Fruit fly (Drosophila melanogaster) whole organism, embryonic: Measurements from ENCODE around the gene Jhbp7.

Experiments used
- Abd-B ChIP-seq: fragments of 200-800 bp; sonication (Bioruptor generic); optimal IDR thresholded peaks from 2 replicates; lab custom pipeline; 2018; ENCODE audit warnings: missing biosample characterization, mild to moderate bottlenecking, missing genetic modification characterization, moderate library complexity
- Ada2b ChIP-seq: fragments of 200-800 bp; sonication (Bioruptor generic); IDR thresholded peaks from 2 replicates; pipeline ENCODE4 v1.3.6; 2022; ENCODE audit warnings: missing biosample characterization, missing genetic modification characterization
- CG10274 ChIP-seq: fragments of 200-800 bp; sonication (Bioruptor generic); optimal IDR thresholded peaks from 3 replicates; lab custom pipeline; 2017; ENCODE audit warnings: missing biosample characterization, mild to moderate bottlenecking, missing genetic modification characterization
- CG14667 ChIP-seq: fragments of 200-800 bp; sonication (Bioruptor generic); IDR thresholded peaks from 2 replicates; pipeline ENCODE4 v1.3.6; 2022; ENCODE audit warnings: missing biosample characterization, missing genetic modification characterization
- CG15011 ChIP-seq: fragments of 200-800 bp; sonication (Bioruptor generic); optimal IDR thresholded peaks from 3 replicates; lab custom pipeline; 2018; ENCODE audit warnings: missing biosample characterization, mild to moderate bottlenecking, missing genetic modification characterization
- CG15269 ChIP-seq: fragments of 200-800 bp; sonication (Bioruptor generic); optimal IDR thresholded peaks from 2 replicates; lab custom pipeline; 2018; ENCODE audit warnings: missing biosample characterization, mild to moderate bottlenecking, missing genetic modification characterization, moderate library complexity
- CG15479 ChIP-seq: fragments of 200-800 bp; sonication (Bioruptor generic); optimal IDR thresholded peaks from 3 replicates; lab custom pipeline; 2019; ENCODE audit warnings: missing biosample characterization, mild to moderate bottlenecking, missing genetic modification characterization, moderate library complexity
- CG1603 ChIP-seq: fragments of 200-800 bp; sonication (Bioruptor generic); optimal IDR thresholded peaks from 2 replicates; lab custom pipeline; 2019; ENCODE audit warnings: missing biosample characterization, mild to moderate bottlenecking, missing genetic modification characterization, moderate library complexity
- CG16813 ChIP-seq: fragments of 200-800 bp; sonication (Bioruptor generic); IDR thresholded peaks from 3 replicates; pipeline ENCODE4 v1.3.6; 2022; ENCODE audit warnings: missing biosample characterization, missing genetic modification characterization; ENCODE audit not compliant: partially characterized antibody
- CG17328 ChIP-seq: fragments of 200-800 bp; sonication (Bioruptor generic); IDR thresholded peaks from 2 replicates; pipeline ENCODE4 v1.3.6; 2022; ENCODE audit warnings: missing biosample characterization, missing genetic modification characterization
- CG17361 ChIP-seq: fragments of 200-800 bp; sonication (Bioruptor generic); IDR thresholded peaks from 3 replicates; pipeline ENCODE4 v1.3.6; 2022; ENCODE audit warnings: missing biosample characterization, missing genetic modification characterization
- CG18764 ChIP-seq: fragments of 200-800 bp; sonication (Bioruptor generic); optimal IDR thresholded peaks from 3 replicates; lab custom pipeline; 2016; ENCODE audit warnings: missing biosample characterization, missing genetic modification characterization
- CG2120 ChIP-seq: fragments of 200-800 bp; sonication (Bioruptor generic); optimal IDR thresholded peaks from 3 replicates; lab custom pipeline; 2016; ENCODE audit warnings: missing biosample characterization, missing genetic modification characterization
- CG33213 ChIP-seq: fragments of 200-800 bp; sonication (Bioruptor generic); optimal IDR thresholded peaks from 3 replicates; lab custom pipeline; 2016; ENCODE audit warnings: missing biosample characterization, missing genetic modification characterization
- CG34422 ChIP-seq: fragments of 200-800 bp; sonication (Bioruptor generic); IDR thresholded peaks from 3 replicates; pipeline ENCODE4 v1.3.6; 2022; ENCODE audit warnings: missing biosample characterization, missing genetic modification characterization
- CG4282 ChIP-seq: fragments of 200-800 bp; sonication (Bioruptor generic); optimal IDR thresholded peaks from 2 replicates; lab custom pipeline; 2016; ENCODE audit warnings: missing biosample characterization, missing genetic modification characterization
- CG5180 ChIP-seq: fragments of 200-800 bp; sonication (Bioruptor generic); optimal IDR thresholded peaks from 3 replicates; lab custom pipeline; 2017; ENCODE audit warnings: missing biosample characterization, missing genetic modification characterization, mild to moderate bottlenecking, moderate library complexity, missing genetic modification reagents
- CG6689 ChIP-seq: fragments of 200-800 bp; sonication (Bioruptor generic); IDR thresholded peaks from 2 replicates; pipeline ENCODE4 v1.3.6; 2022; ENCODE audit warnings: missing biosample characterization, missing genetic modification characterization
- CG8478 ChIP-seq: fragments of >200 bp; optimal IDR thresholded peaks from 2 replicates; lab custom pipeline; 2018
- CG8765 ChIP-seq: fragments of 200-800 bp; sonication (Bioruptor generic); IDR thresholded peaks from 2 replicates; pipeline ENCODE4 v1.3.6; 2022; ENCODE audit warnings: missing biosample characterization, missing genetic modification characterization
- H15 ChIP-seq: fragments of 200-800 bp; sonication (Bioruptor generic); IDR thresholded peaks from 3 replicates; pipeline ENCODE4 v1.3.6; 2022; ENCODE audit warnings: missing biosample characterization, missing genetic modification characterization
- Hand ChIP-seq: fragments of 200-800 bp; sonication (Bioruptor generic); optimal IDR thresholded peaks from 2 replicates; lab custom pipeline; 2017; ENCODE audit warnings: mild to moderate bottlenecking, missing biosample characterization, missing genetic modification reagents, missing genetic modification characterization
- Hmx ChIP-seq: fragments of 200-800 bp; sonication (Bioruptor generic); optimal IDR thresholded peaks from 2 replicates; lab custom pipeline; 2016; ENCODE audit warnings: missing biosample characterization, missing genetic modification characterization
- Kr ChIP-seq: fragments of 200-800 bp; sonication (Bioruptor generic); optimal IDR thresholded peaks from 2 replicates; lab custom pipeline; 2017; ENCODE audit warnings: missing biosample characterization, mild to moderate bottlenecking, missing genetic modification characterization
- MTF-1 ChIP-seq: fragments of 200-800 bp; sonication (Bioruptor generic); optimal IDR thresholded peaks from 2 replicates; lab custom pipeline; 2018; ENCODE audit warnings: missing biosample characterization, mild to moderate bottlenecking, missing genetic modification characterization, borderline replicate concordance
- NC2β ChIP-seq: fragments of 200-800 bp; sonication (Bioruptor generic); optimal IDR thresholded peaks from 2 replicates; lab custom pipeline; 2016; ENCODE audit warnings: missing biosample characterization, missing genetic modification characterization
- Nf-YB ChIP-seq: fragments of 200-800 bp; sonication (Bioruptor generic); optimal IDR thresholded peaks from 3 replicates; lab custom pipeline; 2019; ENCODE audit warnings: missing biosample characterization, mild to moderate bottlenecking, missing genetic modification characterization, moderate library complexity
- Oaz ChIP-seq: fragments of 200-800 bp; sonication (Bioruptor generic); IDR thresholded peaks from 2 replicates; pipeline ENCODE4 v1.3.6; 2022; ENCODE audit warnings: missing biosample characterization, missing genetic modification characterization
- Oli ChIP-seq: fragments of 200-800 bp; sonication (Bioruptor generic); optimal IDR thresholded peaks from 2 replicates; lab custom pipeline; 2018; ENCODE audit warnings: missing biosample characterization, mild to moderate bottlenecking, missing genetic modification characterization, moderate library complexity
- Sry-δ ChIP-seq: fragments of 200-800 bp; sonication (Bioruptor generic); optimal IDR thresholded peaks from 2 replicates; lab custom pipeline; 2016; ENCODE audit warnings: missing biosample characterization, missing genetic modification characterization
- Trl ChIP-seq, 3 experiments: fragments of >200 bp in 2 of 3; fragments of 200-800 bp in 1 of 3; sonication (Bioruptor generic) in 1 of 3; optimal IDR thresholded peaks; 2 replicates in 1 of 3; 3 replicates in 2 of 3; lab custom pipeline; 2016 to 2017; ENCODE audit warnings: missing biosample characterization in 1 of 3, missing genetic modification characterization in 1 of 3
- Usf ChIP-seq: fragments of 200-800 bp; sonication (Bioruptor generic); optimal IDR thresholded peaks from 2 replicates; lab custom pipeline; 2017; ENCODE audit warnings: missing genotype, missing biosample characterization, missing genetic modification characterization
- Xbp1 ChIP-seq: fragments of 200-800 bp; sonication (Bioruptor generic); optimal IDR thresholded peaks from 3 replicates; lab custom pipeline; 2016; ENCODE audit warnings: missing biosample characterization, mild to moderate bottlenecking, missing genetic modification characterization
- crc ChIP-seq: fragments of 200-800 bp; sonication (Bioruptor generic); optimal IDR thresholded peaks from 2 replicates; lab custom pipeline; 2016; ENCODE audit warnings: missing biosample characterization, missing genetic modification characterization
- crp ChIP-seq, 2 experiments: fragments of 200-800 bp; sonication (Bioruptor generic); optimal IDR thresholded peaks; 2 replicates in 1 of 2; 3 replicates in 1 of 2; lab custom pipeline; 2017; ENCODE audit warnings: missing biosample characterization in 2 of 2, missing genetic modification characterization in 2 of 2, mild to moderate bottlenecking in 1 of 2, moderate library complexity in 1 of 2
- dpn ChIP-seq, 2 experiments: fragments of 200-800 bp; sonication (Bioruptor generic); optimal IDR thresholded peaks; 3 replicates each; lab custom pipeline; 2016; ENCODE audit warnings: missing biosample characterization in 2 of 2, missing genetic modification characterization in 2 of 2
- grau ChIP-seq: fragments of 200-800 bp; optimal IDR thresholded peaks from 3 replicates; lab custom pipeline; 2019; ENCODE audit warnings: missing biosample characterization, mild to moderate bottlenecking, missing genetic modification characterization, moderate library complexity
- jumu ChIP-seq: fragments of 200-800 bp; sonication (Bioruptor generic); optimal IDR thresholded peaks from 3 replicates; lab custom pipeline; 2016; ENCODE audit warnings: missing biosample characterization, missing genetic modification characterization
- otp ChIP-seq: fragments of 200-800 bp; sonication (Bioruptor generic); IDR thresholded peaks from 3 replicates; pipeline ENCODE4, ENCODE4 v1.3.6; 2022; ENCODE audit warnings: missing biosample characterization, missing genetic modification characterization
- p53 ChIP-seq: fragments of 200-800 bp; sonication (Bioruptor generic); optimal IDR thresholded peaks from 2 replicates; lab custom pipeline; 2016; ENCODE audit warnings: missing biosample characterization, missing genetic modification characterization
- pho ChIP-seq: fragments of 200-800 bp; sonication (Bioruptor generic); optimal IDR thresholded peaks from 2 replicates; lab custom pipeline; 2016; ENCODE audit warnings: missing biosample characterization, missing genetic modification characterization
- psq ChIP-seq: fragments of 200-800 bp; sonication (Bioruptor generic); optimal IDR thresholded peaks from 2 replicates; lab custom pipeline; 2017; ENCODE audit warnings: missing biosample characterization, missing genetic modification characterization
- seq ChIP-seq: fragments of 200-800 bp; sonication (Bioruptor generic); IDR thresholded peaks from 2 replicates; pipeline ENCODE4 v1.3.6; 2022; ENCODE audit warnings: missing biosample characterization, missing genetic modification characterization
- sim ChIP-seq: fragments of 200-800 bp; sonication (Bioruptor generic); IDR thresholded peaks from 2 replicates; pipeline ENCODE4 v1.3.6; 2022; ENCODE audit warnings: missing biosample characterization, missing genetic modification characterization
- sima ChIP-seq: fragments of 200-800 bp; sonication (Bioruptor generic); optimal IDR thresholded peaks from 2 replicates; lab custom pipeline; 2016; ENCODE audit warnings: missing biosample characterization, missing genetic modification characterization
- sna ChIP-seq: fragments of 200-800 bp; sonication (Bioruptor generic); IDR thresholded peaks from 2 replicates; pipeline ENCODE4 v1.3.6; 2022; ENCODE audit warnings: missing biosample characterization, missing genetic modification characterization; ENCODE audit not compliant: partially characterized antibody
- tap ChIP-seq: fragments of 200-800 bp; optimal IDR thresholded peaks from 3 replicates; lab custom pipeline; 2019; ENCODE audit warnings: missing biosample characterization, mild to moderate bottlenecking, missing genetic modification characterization, moderate library complexity
- tup ChIP-seq: fragments of 200-800 bp; sonication (Bioruptor generic); optimal IDR thresholded peaks from 2 replicates; lab custom pipeline; 2016; ENCODE audit warnings: missing biosample characterization, mild to moderate bottlenecking, missing genetic modification characterization, moderate library complexity
- z ChIP-seq: fragments of 200-800 bp; sonication (Bioruptor generic); IDR thresholded peaks from 3 replicates; pipeline ENCODE4 v1.3.6; 2022; ENCODE audit warnings: missing biosample characterization, missing genetic modification characterization

Jhbp7 gene

DNA sequence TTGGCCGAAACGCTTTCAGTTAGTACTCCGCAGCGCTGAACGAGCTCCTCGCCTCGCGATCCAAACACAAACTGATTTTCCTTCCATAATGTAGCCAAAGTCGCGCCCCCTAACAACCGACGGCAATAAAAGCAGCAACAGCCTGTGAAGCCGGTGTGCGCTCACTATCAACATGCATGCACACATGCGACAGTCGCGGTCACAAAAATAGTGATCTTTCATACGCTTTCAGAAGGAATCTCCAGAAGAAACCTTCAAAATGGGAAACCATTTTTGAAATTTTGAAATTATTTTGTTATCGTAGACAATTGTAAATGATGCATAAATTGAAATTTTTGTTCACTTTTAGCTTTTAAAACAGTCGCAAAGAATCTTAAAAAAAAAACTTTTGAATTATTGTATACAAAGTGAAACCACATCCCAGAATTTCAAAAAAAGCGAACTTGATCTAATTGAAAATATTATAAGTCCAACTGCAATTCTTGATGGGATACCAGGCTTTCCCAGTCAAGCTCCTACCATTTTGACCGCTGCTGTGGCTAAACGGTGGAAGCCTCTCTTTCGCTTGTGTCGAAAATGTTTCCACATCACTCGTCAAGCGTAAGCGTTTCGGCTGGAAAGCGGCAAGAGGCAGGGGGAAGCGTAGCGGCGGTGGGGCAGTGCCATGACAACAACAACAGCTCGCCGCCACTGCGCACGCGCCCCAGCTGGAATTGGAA, 5.0 kb upstream of the Jhbp7 start, which contains the start of gene Cad96Cb (continued):
- TF ChIP-seq H15 (GFP tag; lab: Robert Waterston, UW) (peak; percentile 64; the same call in 1 of the 3 replicates), jumu (GFP tag; lab: Kevin White, UChicago) (peak; percentile 76), psq (no peak), tup (GFP tag; lab: Kevin White, UChicago) (no peak), CG15011 (GFP tag; lab: Kevin White, UChicago) (peak; percentile 77), CG8765 (GFP tag; lab: Robert Waterston, UW) (no peak), crp (GFP tag; optimal IDR thresholded peaks at IDR 0.05; lab: Kevin White, UChicago) (peak in 1 of 2 experiments; percentile 43), CG17328 (GFP tag; lab: Robert Waterston, UW) (peak; percentile 37), CG16813 (GFP tag; lab: Robert Waterston, UW) (no peak), Usf (GFP tag; lab: Kevin White, UChicago) (peak; percentile 56), Oli (peak; percentile 90), seq (GFP tag; lab: Robert Waterston, UW) (peak; percentile 60), Nf-YB (GFP tag; lab: Kevin White, UChicago) (peak; percentile 67), otp (GFP tag; lab: Robert Waterston, UW) (peak; percentile 38; the same call in 1 of the 3 replicates), CG1603 (tag; lab: Kevin White, UChicago) (peak; percentile 41), Hmx (GFP tag; lab: Kevin White, UChicago) (peak; percentile 34), Ada2b (GFP tag; lab: Robert Waterston, UW) (no peak), CG2120 (no peak), CG14667 (0 out of 2 replicates have a peak, but pooled peaks have one; percentile 19), dpn (GFP tag; optimal IDR thresholded peaks at IDR 0.05; lab: Kevin White, UChicago) (peak; percentile 66 to 80), pho (peak; percentile 63), Kr (GFP tag; lab: Kevin White, UChicago) (peak; percentile 9), CG5180 (peak; percentile 79), Oaz (GFP tag; lab: Robert Waterston, UW) (0 out of 2 replicates have a peak, but pooled peaks have one; percentile 42), CG15479 (GFP tag; lab: Kevin White, UChicago) (no peak), Trl (optimal IDR thresholded peaks at IDR 0.05; lab: Kevin White, UChicago) (no peak), Trl (GFP tag; optimal IDR thresholded peaks at IDR 0.05; lab: Kevin White, UChicago) (peak; percentile 74), sim (GFP tag; lab: Robert Waterston, UW) (no peak), z (GFP tag; lab: Robert Waterston, UW) (no peak), Xbp1 (GFP tag; lab: Kevin White, UChicago) (peak; percentile 77), Hand (GFP tag; lab: Kevin White, UChicago) (peak; percentile 20), CG6689 (GFP tag; lab: Robert Waterston, UW) (peak; percentile 81), CG4282 (peak; percentile 28), sna (GFP tag; lab: Robert Waterston, UW) (no peak), grau (tag; lab: Kevin White, UChicago) (peak; percentile 81), NC2β (peak; percentile 73), CG34422 (GFP tag; lab: Robert Waterston, UW) (peak; percentile 41; the same call in 2 of the 3 replicates), Abd-B (GFP tag; lab: Kevin White, UChicago) (peak; percentile 77), sima (GFP tag; lab: Kevin White, UChicago) (peak; percentile 30), tap (tag; lab: Kevin White, UChicago) (no peak), CG18764 (GFP tag; lab: Kevin White, UChicago) (peak; percentile 76), Sry-δ (peak; percentile 21), crc (peak; percentile 59), CG17361 (GFP tag; lab: Robert Waterston, UW) (peak; percentile 97), MTF-1 (no peak), CG8478 (lab: Kevin White, UChicago) (no peak), CG10274 (GFP tag; lab: Kevin White, UChicago) (peak; percentile 41), CG33213 (peak; percentile 49), CG15269 (tag; lab: Kevin White, UChicago) (peak; percentile 73), p53 (GFP tag; lab: Kevin White, UChicago) (no peak)
